Fruit fly (Drosophila melanogaster): Measurements from ENCODE around the gene CG32576.

CG32576 gene

dm6 chrX:16263415-16263814 is 24.9 kb downstream of the CG32576 start (continued):
- peak; percentile 24 for TF ChIP-seq vfl (GFP tag; optimal IDR thresholded peaks at IDR 0.05)
- peak; percentile 75 for TF ChIP-seq H2.0 (GFP tag; IDR thresholded peaks at IDR 0.05)
- TF ChIP-seq CG1647 (GFP tag; optimal IDR thresholded peaks at IDR 0.05): peak; percentile 25
- peak; percentile 39; the same call in 1 of the 2 replicates for TF ChIP-seq danr (GFP tag; IDR thresholded peaks at IDR 0.05)
- TF ChIP-seq dmrt99B (tag; optimal IDR thresholded peaks at IDR 0.05): peak; percentile 84
- peak; percentile 76 for TF ChIP-seq Max (GFP tag; optimal IDR thresholded peaks at IDR 0.05)
- TF ChIP-seq ken (GFP tag; IDR thresholded peaks at IDR 0.05): peak; percentile 75
- TF ChIP-seq CG2120 (GFP tag; optimal IDR thresholded peaks at IDR 0.05): peak; percentile 73
- TF ChIP-seq phol (tag; optimal IDR thresholded peaks at IDR 0.05): peak; percentile 80
- TF ChIP-seq CG1602 (GFP tag; optimal IDR thresholded peaks at IDR 0.05): peak; percentile 73
- TF ChIP-seq Sry-δ (GFP tag; optimal IDR thresholded peaks at IDR 0.05): peak; percentile 15
- peak; percentile 25 for TF ChIP-seq exex (tag; optimal IDR thresholded peaks at IDR 0.05)
- peak; percentile 66 for TF ChIP-seq CG11085 (GFP tag; IDR thresholded peaks at IDR 0.05)
- TF ChIP-seq gem (tag; optimal IDR thresholded peaks at IDR 0.05): peak; percentile 86
- peak; percentile 61 for TF ChIP-seq CG8359 (GFP tag; optimal IDR thresholded peaks at IDR 0.05; ENCODE audit: borderline replicate concordance)
- TF ChIP-seq HmgZ (tag; optimal IDR thresholded peaks at IDR 0.05): peak; percentile 71
- TF ChIP-seq CG32767 (GFP tag; IDR thresholded peaks at IDR 0.05): peak; percentile 67; the same call in 1 of the 2 replicates
- TF ChIP-seq stwl (tag; optimal IDR thresholded peaks at IDR 0.05): no peak
- TF ChIP-seq tup (GFP tag; optimal IDR thresholded peaks at IDR 0.05): peak; percentile 33
- peak; percentile 1 for TF ChIP-seq CG4617 (GFP tag; optimal IDR thresholded peaks at IDR 0.05; ENCODE audit: borderline replicate concordance)
- no peak for TF ChIP-seq CG13287 (GFP tag; IDR thresholded peaks at IDR 0.05; ENCODE audit: partially characterized antibody)
- TF ChIP-seq crol (GFP tag; IDR thresholded peaks at IDR 0.05): no peak
- peak; percentile 81 for TF ChIP-seq lilli (GFP tag; optimal IDR thresholded peaks at IDR 0.05)
- TF ChIP-seq fd3F (GFP tag; optimal IDR thresholded peaks at IDR 0.05): peak; percentile 71
- TF ChIP-seq az2 (GFP tag; optimal IDR thresholded peaks at IDR 0.05): peak; percentile 73
- TF ChIP-seq CG3163 (GFP tag; optimal IDR thresholded peaks at IDR 0.05): no peak
- no peak for TF ChIP-seq h (optimal IDR thresholded peaks at IDR 0.05)
- peak; percentile 58 for TF ChIP-seq CG9437 (GFP tag; optimal IDR thresholded peaks at IDR 0.05)
- TF ChIP-seq Usf (GFP tag; optimal IDR thresholded peaks at IDR 0.05): peak; percentile 55
- TF ChIP-seq CG11247 (GFP tag; IDR thresholded peaks at IDR 0.05): peak; percentile 42; the same call in 1 of the 2 replicates
- no peak for TF ChIP-seq da (GFP tag; optimal IDR thresholded peaks at IDR 0.05)
- TF ChIP-seq odd (GFP tag; optimal IDR thresholded peaks at IDR 0.05): peak; percentile 62
- TF ChIP-seq Atf3 (GFP tag; optimal IDR thresholded peaks at IDR 0.05): peak; percentile 48
- TF ChIP-seq CTCF (GFP tag; optimal IDR thresholded peaks at IDR 0.05): no peak
- peak; percentile 13 for TF ChIP-seq CG3065 (GFP tag; optimal IDR thresholded peaks at IDR 0.05)
- TF ChIP-seq Dip3 (GFP tag; optimal IDR thresholded peaks at IDR 0.05): peak; percentile 28
- TF ChIP-seq bbx (GFP tag; IDR thresholded peaks at IDR 0.05; ENCODE audit: partially characterized antibody): no peak
- TF ChIP-seq Deaf1 (tag; optimal IDR thresholded peaks at IDR 0.05): peak; percentile 50
- TF ChIP-seq CG10462 (GFP tag; optimal IDR thresholded peaks at IDR 0.05): peak; percentile 63
- TF ChIP-seq mam (GFP tag; optimal IDR thresholded peaks at IDR 0.05): peak; percentile 61
- peak; percentile 85 for TF ChIP-seq seq (GFP tag; IDR thresholded peaks at IDR 0.05)
- peak; percentile 68 for TF ChIP-seq bcd (GFP tag; optimal IDR thresholded peaks at IDR 0.05)
- peak; percentile 56 for TF ChIP-seq CG34376 (GFP tag; optimal IDR thresholded peaks at IDR 0.05)
- no peak for TF ChIP-seq hbn (GFP tag; IDR thresholded peaks at IDR 0.05; ENCODE audit: partially characterized antibody)
- peak in 1 of 2 experiments; percentile 64 for TF ChIP-seq Eip74EF (GFP tag; optimal IDR thresholded peaks at IDR 0.05)
- TF ChIP-seq Bdp1 (GFP tag; optimal IDR thresholded peaks at IDR 0.05): peak; percentile 6
- TF ChIP-seq Hsf (GFP tag; optimal IDR thresholded peaks at IDR 0.05): peak; percentile 74
- TF ChIP-seq Nf-YA (GFP tag; IDR thresholded peaks at IDR 0.05): peak; percentile 71; the same call in 1 of the 2 replicates
- peak; percentile 78 for TF ChIP-seq Sox102F (GFP tag; optimal IDR thresholded peaks at IDR 0.05)
- TF ChIP-seq tgo (GFP tag; IDR thresholded peaks at IDR 0.05): peak; percentile 74
- peak; percentile 65 for TF ChIP-seq CG12071 (GFP tag; optimal IDR thresholded peaks at IDR 0.05)
- no peak for TF ChIP-seq CG9797 (GFP tag; optimal IDR thresholded peaks at IDR 0.05)
